Fruit fly (Drosophila melanogaster) whole organism, embryonic: ENCODE measurements around the gene CG5793.

Source experiments
- Aef1 ChIP-seq: fragments of 200-800 bp; sonication (Bioruptor generic); IDR thresholded peaks from 3 replicates; pipeline ENCODE4 v1.3.6; 2022; ENCODE audit warnings: missing biosample characterization, missing genetic modification characterization
- B-H2 ChIP-seq: fragments of 200-800 bp; sonication (Bioruptor generic); optimal IDR thresholded peaks from 2 replicates; lab custom pipeline; 2018; ENCODE audit warnings: missing biosample characterization, mild to moderate bottlenecking, missing genetic modification characterization
- Bgb ChIP-seq: fragments of 200-800 bp; sonication (Bioruptor generic); IDR thresholded peaks from 2 replicates; pipeline ENCODE4 v1.3.6; 2022; ENCODE audit warnings: missing biosample characterization, missing genetic modification characterization; ENCODE audit not compliant: partially characterized antibody
- CG10654 ChIP-seq: fragments of 200-800 bp; sonication (Bioruptor generic); optimal IDR thresholded peaks from 2 replicates; lab custom pipeline; 2016; ENCODE audit warnings: missing biosample characterization, missing genetic modification characterization
- CG12391 ChIP-seq: fragments of 200-800 bp; sonication (Bioruptor generic); optimal IDR thresholded peaks from 3 replicates; lab custom pipeline; 2018; ENCODE audit warnings: missing biosample characterization, mild to moderate bottlenecking, missing genetic modification characterization, moderate library complexity
- CG12659 ChIP-seq: fragments of 200-800 bp; sonication (Bioruptor generic); optimal IDR thresholded peaks from 3 replicates; lab custom pipeline; 2017; ENCODE audit warnings: mild to moderate bottlenecking, missing biosample characterization, missing genetic modification reagents, missing genetic modification characterization
- CG12744 ChIP-seq: fragments of 200-800 bp; sonication (Bioruptor generic); optimal IDR thresholded peaks from 2 replicates; lab custom pipeline; 2016; ENCODE audit warnings: missing biosample characterization, missing genetic modification characterization
- CG13624 ChIP-seq: fragments of 200-800 bp; sonication (Bioruptor generic); optimal IDR thresholded peaks from 2 replicates; lab custom pipeline; 2016; ENCODE audit warnings: missing biosample characterization, missing genetic modification characterization
- CG15601 ChIP-seq: fragments of 200-800 bp; sonication (Bioruptor generic); optimal IDR thresholded peaks from 3 replicates; lab custom pipeline; 2019; ENCODE audit warnings: missing biosample characterization, mild to moderate bottlenecking, missing genetic modification characterization, moderate library complexity
- CG15696 ChIP-seq: fragments of 200-800 bp; sonication (Bioruptor generic); optimal IDR thresholded peaks from 2 replicates; lab custom pipeline; 2019; ENCODE audit warnings: missing biosample characterization, mild to moderate bottlenecking, missing genetic modification characterization, moderate library complexity
- CG17361 ChIP-seq: fragments of 200-800 bp; sonication (Bioruptor generic); IDR thresholded peaks from 3 replicates; pipeline ENCODE4 v1.3.6; 2022; ENCODE audit warnings: missing biosample characterization, missing genetic modification characterization
- CG17829 ChIP-seq: fragments of 200-800 bp; optimal IDR thresholded peaks from 2 replicates; lab custom pipeline; 2019; ENCODE audit warnings: missing biosample characterization, mild to moderate bottlenecking, missing genetic modification characterization, moderate library complexity
- CG2199 ChIP-seq: fragments of 200-800 bp; sonication (Bioruptor generic); IDR thresholded peaks from 3 replicates; pipeline ENCODE4 v1.3.6; 2022; ENCODE audit warnings: missing biosample characterization, missing genetic modification characterization
- CG30020 ChIP-seq: fragments of 200-800 bp; optimal IDR thresholded peaks from 2 replicates; lab custom pipeline; 2019; ENCODE audit warnings: missing biosample characterization, mild to moderate bottlenecking, missing genetic modification characterization, moderate library complexity
- CG3847 ChIP-seq: fragments of 200-800 bp; sonication (Bioruptor generic); IDR thresholded peaks from 2 replicates; pipeline ENCODE4 v1.3.6; 2022; ENCODE audit warnings: missing biosample characterization, missing genetic modification characterization
- CG4617 ChIP-seq: fragments of 200-800 bp; sonication (Bioruptor generic); optimal IDR thresholded peaks from 3 replicates; lab custom pipeline; 2016; ENCODE audit warnings: missing biosample characterization, missing genetic modification characterization, borderline replicate concordance
- CG9215 ChIP-seq: fragments of 200-800 bp; sonication (Bioruptor generic); IDR thresholded peaks from 2 replicates; pipeline ENCODE4 v1.3.6; 2022; ENCODE audit warnings: missing biosample characterization, missing genetic modification characterization
- CG9817 ChIP-seq: fragments of 200-800 bp; sonication (Bioruptor generic); optimal IDR thresholded peaks from 2 replicates; lab custom pipeline; 2018; ENCODE audit warnings: missing biosample characterization, mild to moderate bottlenecking, missing genetic modification characterization, moderate library complexity
- CHES-1-like ChIP-seq: fragments of 200-800 bp; sonication (Bioruptor generic); optimal IDR thresholded peaks from 2 replicates; lab custom pipeline; 2016; ENCODE audit warnings: missing biosample characterization, missing genetic modification characterization
- Dek ChIP-seq: fragments of 200-800 bp; sonication (Bioruptor generic); optimal IDR thresholded peaks from 3 replicates; lab custom pipeline; 2019; ENCODE audit warnings: missing biosample characterization, mild to moderate bottlenecking, missing genetic modification characterization, moderate library complexity
- Dp ChIP-seq: fragments of 200-800 bp; sonication (Bioruptor generic); optimal IDR thresholded peaks from 2 replicates; lab custom pipeline; 2018; ENCODE audit warnings: missing biosample characterization, mild to moderate bottlenecking, missing genetic modification characterization, moderate library complexity
- Gug ChIP-seq: fragments of 200-800 bp; sonication (Bioruptor generic); IDR thresholded peaks from 4 replicates; pipeline ENCODE4 v1.3.6; 2022; ENCODE audit warnings: missing biosample characterization, missing genetic modification characterization
- Lhr ChIP-seq: fragments of 200-800 bp; sonication (Bioruptor generic); optimal IDR thresholded peaks from 3 replicates; lab custom pipeline; 2017; ENCODE audit warnings: mild to moderate bottlenecking, missing biosample characterization, missing genetic modification reagents, missing genetic modification characterization
- Max ChIP-seq: fragments of 200-800 bp; sonication (Bioruptor generic); optimal IDR thresholded peaks from 2 replicates; lab custom pipeline; 2016; ENCODE audit warnings: missing biosample characterization, mild to moderate bottlenecking, missing genetic modification characterization
- Myb ChIP-seq: fragments of 200-800 bp; sonication (Bioruptor generic); optimal IDR thresholded peaks from 2 replicates; lab custom pipeline; 2016; ENCODE audit warnings: missing biosample characterization, missing genetic modification characterization
- NFAT ChIP-seq: fragments of 200-800 bp; sonication (Bioruptor generic); IDR thresholded peaks from 2 replicates; pipeline ENCODE4 v1.3.6; 2022; ENCODE audit warnings: missing biosample characterization, missing genetic modification characterization
- PHDP ChIP-seq: fragments of 200-800 bp; sonication (Bioruptor generic); optimal IDR thresholded peaks from 3 replicates; lab custom pipeline; 2018; ENCODE audit warnings: missing biosample characterization, mild to moderate bottlenecking, missing genetic modification characterization, moderate library complexity
- Ssrp ChIP-seq: fragments of 200-800 bp; sonication (Bioruptor generic); optimal IDR thresholded peaks from 2 replicates; lab custom pipeline; 2018; ENCODE audit warnings: missing biosample characterization, mild to moderate bottlenecking, missing genetic modification characterization, moderate library complexity
- ab ChIP-seq: fragments of 200-800 bp; sonication (Bioruptor generic); optimal IDR thresholded peaks from 2 replicates; lab custom pipeline; 2016; ENCODE audit warnings: missing biosample characterization, missing genetic modification characterization
- az2 ChIP-seq: fragments of 200-800 bp; sonication (Bioruptor generic); optimal IDR thresholded peaks from 3 replicates; lab custom pipeline; 2016; ENCODE audit warnings: missing biosample characterization, missing genetic modification characterization
- chinmo ChIP-seq: fragments of 200-800 bp; sonication (Bioruptor generic); IDR thresholded peaks from 4 replicates; pipeline ENCODE4 v1.3.6; 2022; ENCODE audit warnings: missing biosample characterization, missing genetic modification characterization; ENCODE audit not compliant: partially characterized antibody
- croc ChIP-seq: fragments of 200-800 bp; sonication (Bioruptor generic); conservative IDR thresholded peaks from 3 replicates; pipeline ENCODE4 v1.3.6; 2022; ENCODE audit warnings: missing biosample characterization, missing genetic modification characterization
- danr ChIP-seq: fragments of 200-800 bp; sonication (Bioruptor generic); IDR thresholded peaks from 2 replicates; pipeline ENCODE4 v1.3.6; 2022; ENCODE audit warnings: missing biosample characterization, missing genetic modification characterization
- disco-r ChIP-seq: fragments of 200-800 bp; sonication (Bioruptor generic); optimal IDR thresholded peaks from 2 replicates; lab custom pipeline; 2016; ENCODE audit warnings: missing biosample characterization, missing genetic modification characterization
- dpn ChIP-seq, 2 experiments: fragments of 200-800 bp; sonication (Bioruptor generic); optimal IDR thresholded peaks; 3 replicates each; lab custom pipeline; 2016; ENCODE audit warnings: missing biosample characterization in 2 of 2, missing genetic modification characterization in 2 of 2
- en ChIP-seq: fragments of 200-800 bp; sonication (Bioruptor generic); optimal IDR thresholded peaks from 2 replicates; lab custom pipeline; 2016; ENCODE audit warnings: missing biosample characterization, missing genetic modification characterization
- inv ChIP-seq: fragments of 200-800 bp; sonication (Bioruptor generic); IDR thresholded peaks from 2 replicates; pipeline ENCODE4 v1.3.6; 2022; ENCODE audit warnings: missing biosample characterization, missing genetic modification characterization; ENCODE audit not compliant: partially characterized antibody
- jumu ChIP-seq: fragments of 200-800 bp; sonication (Bioruptor generic); optimal IDR thresholded peaks from 3 replicates; lab custom pipeline; 2016; ENCODE audit warnings: missing biosample characterization, missing genetic modification characterization
- lilli ChIP-seq: fragments of 200-800 bp; sonication (Bioruptor generic); optimal IDR thresholded peaks from 3 replicates; lab custom pipeline; 2016; ENCODE audit warnings: missing biosample characterization, missing genetic modification characterization
- nerfin-1 ChIP-seq: fragments of 200-800 bp; sonication (Bioruptor generic); optimal IDR thresholded peaks from 3 replicates; lab custom pipeline; 2019; ENCODE audit warnings: missing biosample characterization, mild to moderate bottlenecking, missing genetic modification characterization, moderate library complexity
- pho ChIP-seq: fragments of 200-800 bp; sonication (Bioruptor generic); optimal IDR thresholded peaks from 2 replicates; lab custom pipeline; 2016; ENCODE audit warnings: missing biosample characterization, missing genetic modification characterization
- pnt ChIP-seq: fragments of 200-800 bp; sonication (Bioruptor generic); optimal IDR thresholded peaks from 3 replicates; lab custom pipeline; 2016; ENCODE audit warnings: missing biosample characterization, missing genetic modification characterization
- sens-2 ChIP-seq: fragments of 200-800 bp; sonication (Bioruptor generic); IDR thresholded peaks from 2 replicates; pipeline ENCODE4 v1.3.6; 2022; ENCODE audit warnings: missing biosample characterization, missing genetic modification characterization
- slp2 ChIP-seq: fragments of 200-800 bp; sonication (Bioruptor generic); optimal IDR thresholded peaks from 2 replicates; lab custom pipeline; 2016; ENCODE audit warnings: missing biosample characterization, missing genetic modification characterization
- sug ChIP-seq: fragments of 200-800 bp; optimal IDR thresholded peaks from 2 replicates; lab custom pipeline; 2019; ENCODE audit warnings: missing biosample characterization, mild to moderate bottlenecking, missing genetic modification characterization, moderate library complexity
- tin ChIP-seq: fragments of 200-800 bp; sonication (Bioruptor generic); optimal IDR thresholded peaks from 3 replicates; lab custom pipeline; 2016; ENCODE audit warnings: missing biosample characterization, missing genetic modification characterization
- toy ChIP-seq: fragments of 200-800 bp; sonication (Bioruptor generic); IDR thresholded peaks from 2 replicates; pipeline ENCODE4 v1.3.6; 2022; ENCODE audit warnings: missing biosample characterization, missing genetic modification characterization
- tx ChIP-seq: fragments of 200-800 bp; sonication (Bioruptor generic); optimal IDR thresholded peaks from 2 replicates; lab custom pipeline; 2016; ENCODE audit warnings: missing biosample characterization, missing genetic modification characterization
- zen ChIP-seq: fragments of 200-800 bp; sonication (Bioruptor generic); optimal IDR thresholded peaks from 3 replicates; lab custom pipeline; 2018; ENCODE audit warnings: missing biosample characterization, mild to moderate bottlenecking, missing genetic modification characterization, moderate library complexity

Gene CG5793

dm6 chr3R:21101453-21102214, 25.7 kb upstream of the CG5793 start, which contains the start of the genes CG7044 and Tbc1d22 (continued):
- TF ChIP-seq NFAT (GFP tag; lab: Robert Waterston, UW): peak; percentile 45; the same call in 1 of the 2 replicates
- peak; percentile 0 for TF ChIP-seq CG10654 (GFP tag; lab: Kevin White, UChicago)
- TF ChIP-seq en (GFP tag; lab: Kevin White, UChicago): no peak
- TF ChIP-seq dpn (GFP tag; optimal IDR thresholded peaks at IDR 0.05; lab: Kevin White, UChicago): peak; percentile 38 to 70
- TF ChIP-seq Ssrp (tag; lab: Kevin White, UChicago): peak; percentile 54
- TF ChIP-seq CG13624: peak; percentile 28
- TF ChIP-seq az2 (GFP tag; lab: Kevin White, UChicago): peak; percentile 58
- peak; percentile 33 for TF ChIP-seq pho (GFP tag; lab: Kevin White, UChicago)
- TF ChIP-seq Dek (tag; lab: Kevin White, UChicago): peak; percentile 60
- TF ChIP-seq B-H2 (GFP tag; lab: Kevin White, UChicago): no peak
- TF ChIP-seq CHES-1-like (GFP tag; lab: Kevin White, UChicago): peak; percentile 3
- TF ChIP-seq tin (GFP tag; lab: Kevin White, UChicago): peak; percentile 51
- TF ChIP-seq CG12744 (GFP tag; lab: Kevin White, UChicago): peak; percentile 29
- peak; percentile 43 for TF ChIP-seq pnt
- TF ChIP-seq nerfin-1: no peak
- peak; percentile 49 for TF ChIP-seq CG15696 (tag; lab: Kevin White, UChicago)
- TF ChIP-seq tx (GFP tag; lab: Kevin White, UChicago): peak; percentile 3
- 0 out of 3 replicates have a peak, but pooled peaks have one; percentile 23 for TF ChIP-seq Aef1
- TF ChIP-seq CG30020 (tag; lab: Kevin White, UChicago): peak; percentile 41
- peak; percentile 43 for TF ChIP-seq sug (tag; lab: Kevin White, UChicago)
- peak; percentile 90 for TF ChIP-seq CG17361 (GFP tag; lab: Robert Waterston, UW)
- peak; percentile 68 for TF ChIP-seq lilli (GFP tag; lab: Kevin White, UChicago)
- TF ChIP-seq inv: peak; percentile 38; the same call in 1 of the 2 replicates
- TF ChIP-seq toy: no peak
- TF ChIP-seq CG12391 (tag; lab: Kevin White, UChicago): peak; percentile 69
- TF ChIP-seq Dp: peak; percentile 16
- TF ChIP-seq CG17829: peak; percentile 42
- TF ChIP-seq sens-2: no peak
- no peak for TF ChIP-seq disco-r (GFP tag; lab: Kevin White, UChicago)
- peak; percentile 28 for TF ChIP-seq Myb (GFP tag; lab: Kevin White, UChicago)
- peak; percentile 19 for TF ChIP-seq CG4617 (GFP tag; lab: Kevin White, UChicago)
- TF ChIP-seq zen (tag; lab: Kevin White, UChicago): peak; percentile 24
- peak; percentile 61 for TF ChIP-seq Lhr (GFP tag; lab: Kevin White, UChicago)
- no peak for TF ChIP-seq ab (GFP tag; lab: Kevin White, UChicago)
- peak; percentile 27; the same call in 1 of the 2 replicates for TF ChIP-seq Bgb (GFP tag; lab: Robert Waterston, UW)
- TF ChIP-seq CG2199: 0 out of 3 replicates have a peak, but pooled peaks have one; percentile 34
- TF ChIP-seq Max (GFP tag; lab: Kevin White, UChicago): peak; percentile 27
- peak; percentile 61 for TF ChIP-seq Gug (GFP tag; lab: Robert Waterston, UW)
- peak; percentile 36 for TF ChIP-seq jumu (GFP tag; lab: Kevin White, UChicago)
- TF ChIP-seq croc (GFP tag; lab: Robert Waterston, UW): no peak
- peak; percentile 46 for TF ChIP-seq slp2
- peak; percentile 25 for TF ChIP-seq CG15601
- no peak for TF ChIP-seq danr (GFP tag; lab: Robert Waterston, UW)
- 0 out of 4 replicates have a peak, but pooled peaks have one; percentile 35 for TF ChIP-seq chinmo (GFP tag; lab: Robert Waterston, UW)
- peak; percentile 36; the same call in 1 of the 2 replicates for TF ChIP-seq CG3847 (GFP tag; lab: Robert Waterston, UW)
- TF ChIP-seq PHDP (tag; lab: Kevin White, UChicago): peak; percentile 26
- TF ChIP-seq CG9817 (tag; lab: Kevin White, UChicago): peak; percentile 54
- peak; percentile 50; the same call in 1 of the 2 replicates for TF ChIP-seq CG9215 (GFP tag; lab: Robert Waterston, UW)
- TF ChIP-seq CG12659 (GFP tag; lab: Kevin White, UChicago): peak; percentile 75
